Worm (Caenorhabditis elegans) whole organism, young adult: Measurements from ENCODE around the gene Y38E10A.33.

ENCODE experiments used
- B0035.1 ChIP-seq: sonication (generic microtip); optimal IDR thresholded peaks from 2 replicates; lab custom pipeline; 2016; ENCODE audit warnings: missing genetic modification characterization, mild to moderate bottlenecking, missing compliant biosample characterization, missing genotype, missing genetic modification reagents
- D2030.7 ChIP-seq: fragments of 200-800 bp; sonication (Bioruptor generic); IDR thresholded peaks from 2 replicates; pipeline ENCODE4 v1.3.6; 2022; ENCODE audit warnings: missing genetic modification reagents, missing genetic modification characterization, missing compliant biosample characterization
- F10E7.11 ChIP-seq: sonication (generic microtip); optimal IDR thresholded peaks from 2 replicates; lab custom pipeline; 2017; ENCODE audit warnings: mild to moderate bottlenecking, missing genetic modification characterization, moderate library complexity, missing compliant biosample characterization
- F37B4.10 ChIP-seq: fragments of 200-800 bp; sonication (Bioruptor generic); IDR thresholded peaks from 2 replicates; pipeline ENCODE4 v1.3.6; 2022; ENCODE audit warnings: missing genetic modification characterization, missing compliant biosample characterization
- F55B11.4 ChIP-seq: sonication (generic microtip); optimal IDR thresholded peaks from 2 replicates; lab custom pipeline; 2016; ENCODE audit warnings: missing compliant biosample characterization, missing genetic modification characterization, borderline replicate concordance; ENCODE audit not compliant: insufficient read depth
- T07F8.4 ChIP-seq: sonication (generic microtip); optimal IDR thresholded peaks from 2 replicates; lab custom pipeline; 2016; ENCODE audit warnings: mild to moderate bottlenecking, missing genetic modification characterization, moderate library complexity, missing compliant biosample characterization
- Y53G8AR.9 ChIP-seq: fragments of 200-800 bp; sonication (Bioruptor generic); conservative IDR thresholded peaks from 2 replicates; pipeline ENCODE4 v1.3.6; 2022; ENCODE audit warnings: missing genetic modification reagents, missing genetic modification characterization, missing compliant biosample characterization
- ama-1 ChIP-seq, 3 experiments: fragments of 150-350 bp in 1 of 3; sonication (generic microtip) in 2 of 3; optimal IDR thresholded peaks; 2 replicates each; lab custom pipeline; 2014 to 2018; ENCODE audit warnings: missing biosample characterization in 2 of 3, missing genetic modification characterization in 2 of 3, missing genetic modification reagents in 2 of 3
- attf-3 ChIP-seq: fragments of 200-800 bp; sonication (Bioruptor generic); conservative IDR thresholded peaks from 2 replicates; pipeline ENCODE4 v1.3.6; 2022; ENCODE audit warnings: missing genetic modification reagents, missing genetic modification characterization, missing compliant biosample characterization
- attf-5 ChIP-seq: fragments of 200-800 bp; sonication (Bioruptor generic); optimal IDR thresholded peaks from 2 replicates; lab custom pipeline; 2018; ENCODE audit warnings: mild to moderate bottlenecking, missing genetic modification characterization, missing compliant biosample characterization
- attf-6 ChIP-seq: fragments of 200-800 bp; sonication (Bioruptor generic); IDR thresholded peaks from 2 replicates; pipeline ENCODE4 v1.3.6; 2022; ENCODE audit warnings: missing genetic modification reagents, missing genetic modification characterization, missing compliant biosample characterization
- bed-1 ChIP-seq: fragments of 200-800 bp; sonication (Bioruptor generic); IDR thresholded peaks from 2 replicates; pipeline ENCODE4 v1.3.6; 2022; ENCODE audit warnings: missing genetic modification reagents, missing genetic modification characterization, missing compliant biosample characterization
- bed-2 ChIP-seq: fragments of 200-800 bp; sonication (Bioruptor generic); IDR thresholded peaks from 2 replicates; pipeline ENCODE4 v1.3.6; 2022; ENCODE audit warnings: missing genetic modification reagents, missing genetic modification characterization, missing compliant biosample characterization
- ceh-27 ChIP-seq: fragments of 200-800 bp; sonication (Bioruptor generic); optimal IDR thresholded peaks from 2 replicates; lab custom pipeline; 2018; ENCODE audit warnings: mild to moderate bottlenecking, missing genetic modification characterization, moderate library complexity, missing compliant biosample characterization
- ceh-58 ChIP-seq: fragments of 200-800 bp; sonication (Bioruptor generic); IDR thresholded peaks from 2 replicates; pipeline ENCODE4 v1.3.6; 2022; ENCODE audit warnings: missing genetic modification characterization, missing compliant biosample characterization
- ceh-79 ChIP-seq: sonication (generic microtip); optimal IDR thresholded peaks from 2 replicates; lab custom pipeline; 2017; ENCODE audit warnings: mild to moderate bottlenecking, missing genetic modification characterization, missing compliant biosample characterization
- dpff-1 ChIP-seq: sonication (generic microtip); optimal IDR thresholded peaks from 2 replicates; lab custom pipeline; 2017; ENCODE audit warnings: mild to moderate bottlenecking, missing genetic modification characterization, missing compliant biosample characterization
- egrh-3 ChIP-seq: fragments of 200-800 bp; sonication (Bioruptor generic); IDR thresholded peaks from 2 replicates; pipeline ENCODE4 v1.3.6; 2022; ENCODE audit warnings: missing genetic modification reagents, missing genetic modification characterization, missing compliant biosample characterization
- ekl-4 ChIP-seq: fragments of 200-800 bp; sonication (Bioruptor generic); IDR thresholded peaks from 2 replicates; pipeline ENCODE4 v1.3.6; 2022; ENCODE audit warnings: missing genetic modification reagents, missing genetic modification characterization, missing compliant biosample characterization
- ets-4 ChIP-seq: fragments of 200-800 bp; sonication (Bioruptor generic); optimal IDR thresholded peaks from 2 replicates; lab custom pipeline; 2018; ENCODE audit warnings: mild to moderate bottlenecking, missing genetic modification characterization, missing compliant biosample characterization
- gei-17 ChIP-seq: fragments of 200-800 bp; sonication (Bioruptor generic); optimal IDR thresholded peaks from 2 replicates; lab custom pipeline; 2018; ENCODE audit warnings: mild to moderate bottlenecking, missing genetic modification characterization, missing compliant biosample characterization
- hrde-1 ChIP-seq: sonication (generic microtip); optimal IDR thresholded peaks from 2 replicates; lab custom pipeline; 2016; ENCODE audit warnings: missing genetic modification characterization, mild to moderate bottlenecking, missing compliant biosample characterization, moderate library complexity, missing genotype, missing genetic modification reagents, borderline replicate concordance
- hsf-1 ChIP-seq: fragments of 200-800 bp; sonication (Bioruptor generic); IDR thresholded peaks from 2 replicates; pipeline ENCODE4 v1.3.6; 2022; ENCODE audit warnings: missing genetic modification reagents, missing genetic modification characterization, missing compliant biosample characterization
- let-526 ChIP-seq: fragments of 200-800 bp; sonication (Bioruptor generic); IDR thresholded peaks from 2 replicates; pipeline ENCODE4 v1.3.6; 2022; ENCODE audit warnings: missing genetic modification reagents, missing genetic modification characterization, missing compliant biosample characterization
- lin-35 ChIP-seq, 3 experiments: fragments of 150-350 bp in 2 of 3; sonication (generic microtip) in 1 of 3; optimal IDR thresholded peaks; 2 replicates each; lab custom pipeline; 2014 to 2018; ENCODE audit warnings: missing biosample characterization in 3 of 3, missing genetic modification characterization in 3 of 3, missing genetic modification reagents in 3 of 3
- lin-54 ChIP-seq: fragments of 200-800 bp; sonication (Bioruptor generic); optimal IDR thresholded peaks from 2 replicates; lab custom pipeline; 2018; ENCODE audit warnings: mild to moderate bottlenecking, missing genetic modification characterization, missing compliant biosample characterization
- lsl-1 ChIP-seq: fragments of 200-800 bp; sonication (Bioruptor generic); optimal IDR thresholded peaks from 2 replicates; lab custom pipeline; 2018; ENCODE audit warnings: mild to moderate bottlenecking, missing genetic modification characterization, moderate library complexity, missing compliant biosample characterization
- lsy-27 ChIP-seq: sonication (generic microtip); optimal IDR thresholded peaks from 2 replicates; lab custom pipeline; 2017; ENCODE audit warnings: missing genetic modification characterization, mild to moderate bottlenecking, missing compliant biosample characterization, antibody characterized with exemption, missing genotype, borderline replicate concordance; ENCODE audit not compliant: insufficient read depth
- madf-10 ChIP-seq: sonication (generic microtip); optimal IDR thresholded peaks from 2 replicates; lab custom pipeline; 2016; ENCODE audit warnings: mild to moderate bottlenecking, missing genetic modification characterization, missing compliant biosample characterization
- mes-4 ChIP-seq: sonication (generic microtip); optimal IDR thresholded peaks from 2 replicates; lab custom pipeline; 2016; ENCODE audit warnings: missing genotype, missing genetic modification characterization, missing compliant biosample characterization
- nfyb-1 ChIP-seq: fragments of 200-800 bp; sonication (Bioruptor generic); IDR thresholded peaks from 2 replicates; pipeline ENCODE4 v1.3.6; 2022; ENCODE audit warnings: missing genetic modification reagents, missing genetic modification characterization, missing compliant biosample characterization
- nhr-90 ChIP-seq: sonication (generic microtip); optimal IDR thresholded peaks from 2 replicates; lab custom pipeline; 2016; ENCODE audit warnings: missing genotype, mild to moderate bottlenecking, missing genetic modification characterization, missing compliant biosample characterization
- pha-4 ChIP-seq: fragments of 150-350 bp; sonication (generic microtip); optimal IDR thresholded peaks from 2 replicates; lab custom pipeline; 2014; ENCODE audit warnings: missing biosample characterization, missing genetic modification reagents, missing genetic modification characterization
- rcor-1 ChIP-seq: fragments of 200-800 bp; sonication (Bioruptor generic); IDR thresholded peaks from 2 replicates; pipeline ENCODE4 v1.3.6; 2022; ENCODE audit warnings: missing genetic modification reagents, missing genetic modification characterization, missing compliant biosample characterization
- rec-8 ChIP-seq, 2 experiments: sonication (generic microtip); optimal IDR thresholded peaks; 2 replicates each; lab custom pipeline; 2016; ENCODE audit warnings: mild to moderate bottlenecking in 2 of 2, missing genetic modification characterization in 2 of 2, missing genetic modification reagents in 2 of 2, missing genotype in 2 of 2, missing biosample characterization in 1 of 2, missing compliant biosample characterization in 1 of 2, moderate library complexity in 1 of 2
- sdz-38 ChIP-seq: sonication (generic microtip); optimal IDR thresholded peaks from 2 replicates; lab custom pipeline; 2016; ENCODE audit warnings: missing genotype, missing genetic modification characterization, missing compliant biosample characterization
- snpc-4 ChIP-seq, 5 experiments: fragments of 150-350 bp in 1 of 5; sonication (generic microtip) in 4 of 5; optimal IDR thresholded peaks; 2 replicates each; lab custom pipeline; 2014 to 2018; ENCODE audit warnings: missing genetic modification characterization in 5 of 5, missing biosample characterization in 3 of 5, antibody characterized with exemption in 2 of 5, mild to moderate bottlenecking in 2 of 5, missing compliant biosample characterization in 2 of 5, missing genotype in 2 of 5, moderate library complexity in 2 of 5, missing genetic modification reagents in 1 of 5
- sptf-2 ChIP-seq: fragments of 200-800 bp; sonication (Bioruptor generic); optimal IDR thresholded peaks from 2 replicates; lab custom pipeline; 2018; ENCODE audit warnings: mild to moderate bottlenecking, missing genetic modification characterization, missing compliant biosample characterization
- unc-62 ChIP-seq: fragments of 150-350 bp; optimal IDR thresholded peaks from 2 replicates; lab custom pipeline; 2014; ENCODE audit warnings: missing biosample characterization, missing genetic modification reagents, missing genetic modification characterization
- xnd-1 ChIP-seq: sonication (generic microtip); optimal IDR thresholded peaks from 2 replicates; lab custom pipeline; 2016; ENCODE audit warnings: missing genotype, missing genetic modification reagents, missing genetic modification characterization, missing compliant biosample characterization
- ztf-22 ChIP-seq: fragments of 200-800 bp; sonication (Bioruptor generic); optimal IDR thresholded peaks from 2 replicates; lab custom pipeline; 2018; ENCODE audit warnings: mild to moderate bottlenecking, missing genetic modification characterization, moderate library complexity, missing compliant biosample characterization
- ztf-28 ChIP-seq: fragments of 200-800 bp; sonication (Bioruptor generic); IDR thresholded peaks from 2 replicates; pipeline ENCODE4 v1.3.6; 2022; ENCODE audit warnings: missing genetic modification reagents, missing genetic modification characterization, missing compliant biosample characterization

The Y38E10A.33 gene

ce11 chrII:12689333-12689732, 9.9 kb upstream of the Y38E10A.33 start:
- no peak for TF ChIP-seq T07F8.4 (tag; lab: Kevin White, UChicago)
- TF ChIP-seq sptf-2 (GFP tag; lab: Kevin White, UChicago): no peak
- TF ChIP-seq F37B4.10 (GFP tag; lab: Robert Waterston, UW): no peak
- no peak for TF ChIP-seq D2030.7
- TF ChIP-seq snpc-4 (GFP tag; optimal IDR thresholded peaks at IDR 0.05; lab: Kevin White, UChicago): no peak
- no peak for TF ChIP-seq snpc-4 (tag; optimal IDR thresholded peaks at IDR 0.05; lab: Kevin White, UChicago)
- no peak for TF ChIP-seq ekl-4 (GFP tag; lab: Robert Waterston, UW)
- TF ChIP-seq let-526 (GFP tag; lab: Robert Waterston, UW): no peak
- TF ChIP-seq nhr-90 (tag; lab: Kevin White, UChicago): no peak
- no peak for TF ChIP-seq ceh-79

- no peak for TF ChIP-seq dpff-1 (tag; lab: Kevin White, UChicago)
- TF ChIP-seq madf-10: no peak
- no peak for TF ChIP-seq rec-8 (tag; optimal IDR thresholded peaks at IDR 0.05; lab: Kevin White, UChicago)
- TF ChIP-seq B0035.1 (tag; lab: Kevin White, UChicago): no peak
- TF ChIP-seq attf-3: no peak
- TF ChIP-seq attf-6 (GFP tag; lab: Robert Waterston, UW): no peak
- no peak for TF ChIP-seq snpc-4 (GFP tag; optimal IDR thresholded peaks at IDR 0.05; lab: Kevin White, UChicago)
- TF ChIP-seq snpc-4 (tag; optimal IDR thresholded peaks at IDR 0.05; lab: Kevin White, UChicago): no peak
- TF ChIP-seq lin-54 (GFP tag; lab: Kevin White, UChicago): no peak
- TF ChIP-seq ama-1 (optimal IDR thresholded peaks at IDR 0.05; lab: Kevin White, UChicago): no peak
- TF ChIP-seq ama-1 (GFP tag; optimal IDR thresholded peaks at IDR 0.05; lab: Kevin White, UChicago): no peak
- TF ChIP-seq ceh-58 (GFP tag; lab: Robert Waterston, UW): no peak
- no peak for TF ChIP-seq rcor-1 (GFP tag; lab: Robert Waterston, UW)
- TF ChIP-seq mes-4 (tag; lab: Kevin White, UChicago): no peak
- no peak for TF ChIP-seq F10E7.11 (tag; lab: Kevin White, UChicago)
- TF ChIP-seq Y53G8AR.9 (GFP tag; lab: Robert Waterston, UW): no peak
- TF ChIP-seq ets-4 (GFP tag; lab: Kevin White, UChicago): no peak
These were observed 645 bp downstream of the Y38E10A.33 start, which contains the start of gene Y38E10A.24 for ce11 chrII:12678867-12679134. Y38E10A.24 (plus strand) TSS chrII:12679035.

- peak; percentile 91 for TF ChIP-seq ceh-27
- no peak for TF ChIP-seq xnd-1 (tag; lab: Kevin White, UChicago)
- TF ChIP-seq pha-4 (tag; lab: Kevin White, UChicago): no peak
- TF ChIP-seq dpff-1 (tag; lab: Kevin White, UChicago): no peak
- no peak for TF ChIP-seq unc-62 (GFP tag; lab: Kevin White, UChicago)
- TF ChIP-seq bed-2 (GFP tag; lab: Robert Waterston, UW): 0 out of 2 replicates have a peak, but pooled peaks have one; percentile 20
- no peak for TF ChIP-seq egrh-3
- TF ChIP-seq ztf-28 (GFP tag; lab: Robert Waterston, UW): no peak
- no peak for TF ChIP-seq bed-1 (GFP tag; lab: Robert Waterston, UW)
- TF ChIP-seq F55B11.4 (tag; lab: Kevin White, UChicago): no peak
- TF ChIP-seq ceh-79: peak; percentile 47
- TF ChIP-seq attf-5: peak; percentile 86
- TF ChIP-seq nhr-90 (tag; lab: Kevin White, UChicago): peak; percentile 76
- peak; percentile 52 for TF ChIP-seq hrde-1 (tag; lab: Kevin White, UChicago)
- peak; percentile 4 for TF ChIP-seq lsy-27 (tag; lab: Kevin White, UChicago)
- TF ChIP-seq hsf-1 (GFP tag; lab: Robert Waterston, UW): peak; percentile 97
- peak; percentile 85 for TF ChIP-seq nfyb-1 (GFP tag; lab: Robert Waterston, UW)
- peak; percentile 90 for TF ChIP-seq attf-3
- no peak for TF ChIP-seq ztf-22 (GFP tag; lab: Kevin White, UChicago)
- peak; percentile 31 for TF ChIP-seq sdz-38 (tag; lab: Kevin White, UChicago)
- TF ChIP-seq lin-35 (GFP tag; optimal IDR thresholded peaks at IDR 0.05; lab: Kevin White, UChicago): peak in 1 of 3 experiments; percentile 38
- peak; percentile 75 for TF ChIP-seq mes-4 (tag; lab: Kevin White, UChicago)
- TF ChIP-seq gei-17 (GFP tag; lab: Kevin White, UChicago): peak; percentile 32
- peak; percentile 54 for TF ChIP-seq lsl-1 (GFP tag; lab: Kevin White, UChicago)
These were observed 1.2 kb downstream of the Y38E10A.33 start for ce11 chrII:12677975-12678866.
